Worm (Caenorhabditis elegans) whole organism, L4 larva: Measurements from ENCODE around the gene srw-144.

Source experiments
- dve-1 ChIP-seq: sonication (generic microtip); optimal IDR thresholded peaks from 2 replicates; lab custom pipeline; 2017; ENCODE audit warnings: antibody characterized with exemption, mild to moderate bottlenecking, missing genetic modification characterization, missing compliant biosample characterization; ENCODE audit not compliant: insufficient read depth
- fos-1 ChIP-seq: fragments of 150-350 bp; optimal IDR thresholded peaks from 2 replicates; lab custom pipeline; 2014; ENCODE audit warnings: missing biosample characterization, missing genetic modification characterization
- lin-13 ChIP-seq: fragments of 150-350 bp; optimal IDR thresholded peaks from 2 replicates; lab custom pipeline; 2014; ENCODE audit warnings: missing biosample characterization, missing genetic modification reagents, missing genetic modification characterization
- lin-39 ChIP-seq: fragments of 150-350 bp; optimal IDR thresholded peaks from 2 replicates; lab custom pipeline; 2014; ENCODE audit warnings: missing biosample characterization, missing genetic modification reagents, missing genetic modification characterization
- lir-3 ChIP-seq: sonication (generic microtip); optimal IDR thresholded peaks from 2 replicates; lab custom pipeline; 2016; ENCODE audit warnings: mild to moderate bottlenecking, missing genetic modification characterization, missing compliant biosample characterization
- nhr-6 ChIP-seq: fragments of 150-350 bp; optimal IDR thresholded peaks from 2 replicates; lab custom pipeline; 2014; ENCODE audit warnings: missing biosample characterization, missing genetic modification characterization
- nhr-77 ChIP-seq: fragments of 150-350 bp; optimal IDR thresholded peaks from 2 replicates; lab custom pipeline; 2014; ENCODE audit warnings: missing biosample characterization, missing genetic modification characterization
- unc-39 ChIP-seq: sonication (generic microtip); optimal IDR thresholded peaks from 2 replicates; lab custom pipeline; 2017; ENCODE audit warnings: missing biosample characterization, missing genetic modification characterization
- unc-62 ChIP-seq, 3 experiments: fragments of 150-350 bp in 1 of 3; sonication (generic microtip); optimal IDR thresholded peaks in 2 of 3; peaks in 1 of 3; 1 replicate in 1 of 3; 2 replicates in 2 of 3; lab custom pipeline; 2014 to 2017; ENCODE audit warnings: missing biosample characterization in 3 of 3, missing genetic modification characterization in 3 of 3, missing genetic modification reagents in 3 of 3, missing genotype in 1 of 3

DNA sequence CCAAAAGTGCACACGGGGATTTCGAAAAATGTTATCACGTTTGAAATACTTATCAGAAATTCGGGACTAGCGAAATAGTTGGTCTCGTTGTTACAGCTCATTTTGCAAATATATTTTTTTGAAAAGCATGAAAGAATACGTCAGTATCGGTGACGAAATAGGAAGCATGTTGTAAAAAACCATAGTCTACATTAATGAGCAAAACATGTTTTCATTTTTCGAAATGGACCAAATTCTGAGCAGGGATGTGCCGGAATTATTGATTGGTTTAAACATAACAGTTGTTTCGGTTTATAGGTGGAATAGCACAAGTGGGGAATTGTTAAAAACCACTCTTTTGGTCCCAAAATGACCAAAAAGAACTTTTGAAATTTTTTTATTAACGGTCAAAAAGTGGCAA is 26.7 kb downstream of the srw-144 start, which contains the start of gene srh-247:
- TF ChIP-seq unc-62 (GFP tag; optimal IDR thresholded peaks at IDR 0.05 in 1 of 2; lab: Kevin White, UChicago) (no peak), unc-62 (tag; optimal IDR thresholded peaks at IDR 0.05; lab: Kevin White, UChicago) (no peak), nhr-77 (tag; lab: Kevin White, UChicago) (no peak), lin-39 (tag; lab: Kevin White, UChicago) (no peak), dve-1 (tag; lab: Kevin White, UChicago) (no peak), unc-39 (tag; lab: Kevin White, UChicago) (no peak), lir-3 (tag; lab: Kevin White, UChicago) (no peak), nhr-6 (tag; lab: Kevin White, UChicago) (no peak), fos-1 (tag; lab: Kevin White, UChicago) (no peak), lin-13 (GFP tag; lab: Kevin White, UChicago) (no peak)
